Worm (Caenorhabditis elegans): Measurements from ENCODE around the gene Y39B6A.5.
A peak's percentile ranks its signal among the peaks of the same experiment; 100 is the strongest.

Gene Y39B6A.5

DNA sequence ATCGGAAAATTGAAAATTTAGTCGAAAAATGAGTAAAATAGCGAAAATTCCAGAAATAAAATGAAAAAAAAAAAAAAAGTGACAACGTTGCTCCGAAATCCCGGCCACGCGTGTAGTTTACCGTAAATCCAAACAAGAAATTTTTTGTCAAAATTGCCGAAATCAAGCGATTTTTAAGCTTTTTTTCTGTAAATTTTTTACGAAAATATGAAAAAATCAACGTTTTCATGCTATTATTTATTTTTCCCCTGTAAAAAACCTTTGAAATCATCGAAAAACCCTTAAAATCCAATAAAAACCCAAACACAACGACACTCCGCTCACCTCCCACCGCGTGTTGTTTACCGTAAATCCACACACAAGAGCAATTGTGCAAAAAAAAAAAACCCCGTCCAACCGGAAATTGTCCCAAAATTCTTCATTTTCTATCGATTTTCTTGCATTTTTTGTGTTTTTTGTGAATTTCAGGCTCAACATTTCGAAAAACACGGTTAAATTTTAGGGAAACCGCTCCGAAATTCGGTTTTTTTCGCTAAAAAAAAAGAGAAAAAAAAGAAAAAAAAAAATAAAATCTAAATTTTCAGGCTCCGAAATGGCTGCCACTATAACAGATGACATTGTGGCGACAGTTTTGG is 31.4 kb upstream of the Y39B6A.5 start, which contains the start of the genes Y39B6A.3 and pph-5:
Gene Y39B6A.3, minus strand, starts transcription at position 51 of the 635 bp plus-strand sequence.
Gene pph-5, plus strand, starts transcription at position 585 of the 635 bp plus-strand sequence.
- TF ChIP-seq elt-1 (tag; optimal IDR thresholded peaks at IDR 0.05; ENCODE audit: borderline replicate concordance, insufficient read depth) (no peak), ztf-11 (tag; optimal IDR thresholded peaks at IDR 0.05) (no peak), cnd-1 (tag; optimal IDR thresholded peaks at IDR 0.05) (no peak), nhr-2 (tag; optimal IDR thresholded peaks at IDR 0.05) (no peak), nhr-12 (tag; optimal IDR thresholded peaks at IDR 0.05) (no peak), nhr-237 (tag; optimal IDR thresholded peaks at IDR 0.05) (peak; percentile 57), mab-5 (tag; optimal IDR thresholded peaks at IDR 0.05) (no peak), ceh-39 (tag; optimal IDR thresholded peaks at IDR 0.05) (no peak), ceh-43 (GFP tag; optimal IDR thresholded peaks at IDR 0.05) (no peak), tbx-8 (GFP tag; optimal IDR thresholded peaks at IDR 0.05) (no peak), snpc-4 (tag; optimal IDR thresholded peaks at IDR 0.05) (no peak), mep-1 (tag; optimal IDR thresholded peaks at IDR 0.05) (peak; percentile 20), M03D4.4 (tag; optimal IDR thresholded peaks at IDR 0.05) (no peak), sptf-1 (tag; optimal IDR thresholded peaks at IDR 0.05) (peak; percentile 13), bed-3 (GFP tag; optimal IDR thresholded peaks at IDR 0.05) (no peak), ham-2 (GFP tag; optimal IDR thresholded peaks at IDR 0.05) (no peak), blmp-1 (tag; optimal IDR thresholded peaks at IDR 0.05) (no peak), elt-3 (tag; optimal IDR thresholded peaks at IDR 0.05) (no peak), lsy-2 (tag; optimal IDR thresholded peaks at IDR 0.05) (peak; percentile 13), flh-1 (GFP tag; optimal IDR thresholded peaks at IDR 0.05) (no peak), hlh-1 (tag; optimal IDR thresholded peaks at IDR 0.05) (no peak), ces-1 (GFP tag; optimal IDR thresholded peaks at IDR 0.05) (peak; percentile 20), zip-8 (tag; optimal IDR thresholded peaks at IDR 0.05) (no peak), unc-39 (tag; optimal IDR thresholded peaks at IDR 0.05) (no peak), unc-120 (tag; optimal IDR thresholded peaks at IDR 0.05; ENCODE audit: poor library complexity, severe bottlenecking) (no peak), drap-1 (GFP tag; optimal IDR thresholded peaks at IDR 0.05) (no peak), nhr-28 (tag; optimal IDR thresholded peaks at IDR 0.05) (no peak), sem-2 (GFP tag; optimal IDR thresholded peaks at IDR 0.05) (no peak)

- TF ChIP-seq hlh-1 (tag; optimal IDR thresholded peaks at IDR 0.05) = peak; percentile 38
- no peak for TF ChIP-seq mep-1 (tag; optimal IDR thresholded peaks at IDR 0.05)
- peak; percentile 83 for TF ChIP-seq unc-62 (GFP tag; optimal IDR thresholded peaks at IDR 0.05)
- peak; percentile 45 for TF ChIP-seq lsy-2 (tag; optimal IDR thresholded peaks at IDR 0.05)
- no peak for TF ChIP-seq ceh-83 (GFP tag; optimal IDR thresholded peaks at IDR 0.05)
- no peak for TF ChIP-seq nhr-76 (tag; optimal IDR thresholded peaks at IDR 0.05)
- no peak for TF ChIP-seq ceh-39 (tag; optimal IDR thresholded peaks at IDR 0.05)
- TF ChIP-seq sem-2 (GFP tag; optimal IDR thresholded peaks at IDR 0.05) = no peak
- no peak for TF ChIP-seq nhr-237 (tag; optimal IDR thresholded peaks at IDR 0.05)
- TF ChIP-seq sptf-1 (tag; optimal IDR thresholded peaks at IDR 0.05) = no peak
Measured at ce11 chrV:19181684-19182083, 23.0 kb upstream of the Y39B6A.5 start.

DNA sequence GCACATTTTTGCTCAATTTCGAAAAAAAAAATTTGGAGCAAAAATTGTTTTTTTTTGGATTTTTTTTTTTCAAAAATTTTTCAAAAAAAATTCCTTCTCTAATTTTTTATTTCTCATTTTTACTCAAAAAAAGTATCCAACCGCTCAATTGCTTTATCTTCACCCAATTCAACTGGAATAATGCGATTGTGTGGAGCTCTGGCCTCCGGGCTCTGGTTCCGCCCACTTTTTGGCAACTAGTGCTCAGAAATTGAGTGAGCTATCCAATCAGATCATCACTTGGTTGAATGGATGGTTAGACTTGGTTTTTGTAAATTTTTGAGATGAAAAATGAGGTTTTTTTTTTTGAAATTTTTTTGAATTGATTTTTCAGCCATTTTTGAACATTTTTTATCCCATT is 20.2 kb upstream of the Y39B6A.5 start:
- TF ChIP-seq ceh-83 (GFP tag; optimal IDR thresholded peaks at IDR 0.05) (no peak), ces-1 (GFP tag; optimal IDR thresholded peaks at IDR 0.05) (peak; percentile 70)

DNA sequence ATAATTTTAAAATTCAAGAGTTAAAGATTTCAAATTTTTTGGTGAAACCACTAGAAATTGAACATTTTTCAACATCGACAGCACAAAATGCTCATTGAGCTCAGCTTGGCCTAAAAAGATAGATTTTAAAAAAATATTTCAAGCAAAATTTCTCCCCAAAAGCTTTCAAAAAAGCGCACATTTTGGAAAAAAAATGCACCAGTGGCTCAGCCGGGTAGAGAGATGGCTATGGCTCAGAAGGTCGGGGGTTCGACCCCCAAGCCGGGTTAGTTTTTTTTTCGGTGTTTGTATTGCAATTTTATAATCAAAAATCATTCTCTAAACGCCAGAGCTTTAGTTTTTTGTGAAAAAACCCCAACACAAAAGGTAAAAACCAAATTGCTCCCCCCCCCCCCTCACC is 19.1 kb upstream of the Y39B6A.5 start:
- no peak for TF ChIP-seq mab-5 (tag; optimal IDR thresholded peaks at IDR 0.05)
- TF ChIP-seq pha-4 (tag; optimal IDR thresholded peaks at IDR 0.05) = no peak
- no peak for TF ChIP-seq ceh-83 (GFP tag; optimal IDR thresholded peaks at IDR 0.05)
- TF ChIP-seq snpc-4 (tag; optimal IDR thresholded peaks at IDR 0.05) = no peak
- TF ChIP-seq unc-39 (tag; optimal IDR thresholded peaks at IDR 0.05) = no peak
- no peak for TF ChIP-seq elt-1 (tag; optimal IDR thresholded peaks at IDR 0.05; ENCODE audit: borderline replicate concordance, insufficient read depth)
- TF ChIP-seq lin-32 (GFP tag; optimal IDR thresholded peaks at IDR 0.05) = no peak
- no peak for TF ChIP-seq ces-1 (GFP tag; optimal IDR thresholded peaks at IDR 0.05)
- no peak for TF ChIP-seq sem-2 (GFP tag; optimal IDR thresholded peaks at IDR 0.05)
- no peak for TF ChIP-seq M03D4.4 (tag; optimal IDR thresholded peaks at IDR 0.05)
- no peak for TF ChIP-seq nhr-237 (tag; optimal IDR thresholded peaks at IDR 0.05)
- no peak for TF ChIP-seq mep-1 (tag; optimal IDR thresholded peaks at IDR 0.05)
- TF ChIP-seq lsy-2 (tag; optimal IDR thresholded peaks at IDR 0.05) = no peak
- TF ChIP-seq mls-2 (tag; optimal IDR thresholded peaks at IDR 0.05) = no peak
- no peak for TF ChIP-seq bed-3 (GFP tag; optimal IDR thresholded peaks at IDR 0.05)
- no peak for TF ChIP-seq ztf-11 (tag; optimal IDR thresholded peaks at IDR 0.05)
- TF ChIP-seq flh-1 (GFP tag; optimal IDR thresholded peaks at IDR 0.05) = no peak
